Worm (Caenorhabditis elegans) whole organism, L2 larva: ENCODE results near the gene shpk-1.

Source experiments
- ZK546.5 ChIP-seq: sonication (generic microtip); optimal IDR thresholded peaks from 2 replicates; lab custom pipeline; 2017; ENCODE audit warnings: missing biosample characterization, missing genetic modification characterization
- aly-2 ChIP-seq: fragments of 150-350 bp; optimal IDR thresholded peaks from 2 replicates; lab custom pipeline; 2014; ENCODE audit warnings: missing biosample characterization, missing genetic modification characterization
- dmd-4 ChIP-seq: sonication (generic microtip); optimal IDR thresholded peaks from 2 replicates; lab custom pipeline; 2017; ENCODE audit warnings: missing biosample characterization, missing genetic modification characterization
- fos-1 ChIP-seq: fragments of 150-350 bp; optimal IDR thresholded peaks from 2 replicates; lab custom pipeline; 2014; ENCODE audit warnings: missing biosample characterization, missing genetic modification characterization
- lsy-2 ChIP-seq, 2 experiments: fragments of 150-350 bp in 1 of 2; sonication (generic microtip) in 1 of 2; optimal IDR thresholded peaks; 2 replicates each; lab custom pipeline; 2014 to 2017; ENCODE audit warnings: missing biosample characterization in 2 of 2, missing genetic modification characterization in 2 of 2
- unc-62 ChIP-seq: fragments of 150-350 bp; optimal IDR thresholded peaks from 2 replicates; lab custom pipeline; 2014; ENCODE audit warnings: missing biosample characterization, missing genetic modification reagents, missing genetic modification characterization

ce11 chrIII:13651414-13651813 lies 43.6 kb downstream of the shpk-1 start:
- TF ChIP-seq dmd-4 (tag; lab: Kevin White, UChicago) (no peak), lsy-2 (tag; optimal IDR thresholded peaks at IDR 0.05; lab: Kevin White, UChicago) (no peak), ZK546.5 (no peak), unc-62 (GFP tag; lab: Kevin White, UChicago) (no peak), fos-1 (no peak), aly-2 (tag; lab: Kevin White, UChicago) (no peak)
